Fruit fly (Drosophila melanogaster): ENCODE data around the gene SNF4Agamma.

Gene SNF4Agamma

dm6 chr3R:21140458-21140857, at the start of gene SNF4Agamma:
Gene SNF4Agamma, plus strand, starts transcription at chr3R:21140739.
- TF ChIP-seq noc (tag; optimal IDR thresholded peaks at IDR 0.05): no peak

dm6 chr3R:21091500-21091899, 49.0 kb upstream of the SNF4Agamma start:
- TF ChIP-seq noc (tag; optimal IDR thresholded peaks at IDR 0.05): no peak

- no peak for TF ChIP-seq noc (tag; optimal IDR thresholded peaks at IDR 0.05)
Measured at dm6 chr3R:21092036-21092435, 48.5 kb upstream of the SNF4Agamma start.

- TF ChIP-seq noc (tag; optimal IDR thresholded peaks at IDR 0.05): no peak
Measured at dm6 chr3R:21092829-21093228, 47.7 kb upstream of the SNF4Agamma start.

- no peak for TF ChIP-seq noc (tag; optimal IDR thresholded peaks at IDR 0.05)
Measured at dm6 chr3R:21094292-21094691, 46.2 kb upstream of the SNF4Agamma start.

- no peak for TF ChIP-seq noc (tag; optimal IDR thresholded peaks at IDR 0.05)
Measured at dm6 chr3R:21096532-21097143, 43.9 kb upstream of the SNF4Agamma start.

dm6 chr3R:21097160-21097559, 43.4 kb upstream of the SNF4Agamma start:
- TF ChIP-seq noc (tag; optimal IDR thresholded peaks at IDR 0.05): no peak

- peak; percentile 83 for TF ChIP-seq noc (tag; optimal IDR thresholded peaks at IDR 0.05)
Measured at dm6 chr3R:21097631-21098117, 42.9 kb upstream of the SNF4Agamma start, which contains the start of gene RhoGAP93B. Gene RhoGAP93B, minus strand, starts transcription at chr3R:21097827.

- TF ChIP-seq noc (tag; optimal IDR thresholded peaks at IDR 0.05): no peak
Measured at dm6 chr3R:21101453-21102214, 38.9 kb upstream of the SNF4Agamma start, which contains the start of the genes CG7044 and Tbc1d22. Gene CG7044, minus strand, starts transcription at chr3R:21101718. Gene Tbc1d22, plus strand, starts transcription at chr3R:21102199.

dm6 chr3R:21102477-21102876, 38.1 kb upstream of the SNF4Agamma start:
- no peak for TF ChIP-seq noc (tag; optimal IDR thresholded peaks at IDR 0.05)

- no peak for TF ChIP-seq noc (tag; optimal IDR thresholded peaks at IDR 0.05)
Measured at dm6 chr3R:21107907-21108591, 32.5 kb upstream of the SNF4Agamma start, which contains the start of the genes Sec15 and rtet. Gene Sec15, minus strand, starts transcription at chr3R:21107972. Gene rtet, plus strand, starts transcription at chr3R:21108446.

dm6 chr3R:21109712-21110111, 30.8 kb upstream of the SNF4Agamma start:
- no peak for TF ChIP-seq noc (tag; optimal IDR thresholded peaks at IDR 0.05)

dm6 chr3R:21111046-21111480, 29.5 kb upstream of the SNF4Agamma start, which contains the start of gene Rab11:
Gene Rab11, plus strand, starts transcription at chr3R:21111408.
- peak; percentile 76 for TF ChIP-seq noc (tag; optimal IDR thresholded peaks at IDR 0.05)

- peak; percentile 14 for TF ChIP-seq noc (tag; optimal IDR thresholded peaks at IDR 0.05)
Measured at dm6 chr3R:21111964-21112740, 28.4 kb upstream of the SNF4Agamma start.

- peak; percentile 82 for TF ChIP-seq noc (tag; optimal IDR thresholded peaks at IDR 0.05)
Measured at dm6 chr3R:21112742-21113465, 27.6 kb upstream of the SNF4Agamma start.

Measured in whole organism, larva.